Fruit fly (Drosophila melanogaster) whole organism, adult: ENCODE measurements around the gene CG3078.

Experiments
- CG11617 ChIP-seq: fragments of 200-800 bp; sonication (Bioruptor generic); optimal IDR thresholded peaks from 2 replicates; lab custom pipeline; 2017; ENCODE audit warnings: mild to moderate bottlenecking, missing biosample characterization, missing genetic modification reagents, missing genetic modification characterization
- CG7045 ChIP-seq: fragments of 200-800 bp; sonication (Bioruptor generic); optimal IDR thresholded peaks from 2 replicates; lab custom pipeline; 2017; ENCODE audit warnings: missing biosample characterization, mild to moderate bottlenecking, missing genetic modification characterization
- bab1 ChIP-seq: fragments of 200-800 bp; sonication (Bioruptor generic); optimal IDR thresholded peaks from 3 replicates; lab custom pipeline; 2019; ENCODE audit warnings: missing biosample characterization, mild to moderate bottlenecking, missing genetic modification characterization, moderate library complexity
- cnc ChIP-seq, 2 experiments: fragments of >200 bp; optimal IDR thresholded peaks; 2 replicates each; lab custom pipeline; 2017
- tj ChIP-seq: fragments of 200-800 bp; sonication (Bioruptor generic); optimal IDR thresholded peaks from 3 replicates; lab custom pipeline; 2017; ENCODE audit warnings: missing biosample characterization, mild to moderate bottlenecking, missing genetic modification characterization, moderate library complexity

DNA sequence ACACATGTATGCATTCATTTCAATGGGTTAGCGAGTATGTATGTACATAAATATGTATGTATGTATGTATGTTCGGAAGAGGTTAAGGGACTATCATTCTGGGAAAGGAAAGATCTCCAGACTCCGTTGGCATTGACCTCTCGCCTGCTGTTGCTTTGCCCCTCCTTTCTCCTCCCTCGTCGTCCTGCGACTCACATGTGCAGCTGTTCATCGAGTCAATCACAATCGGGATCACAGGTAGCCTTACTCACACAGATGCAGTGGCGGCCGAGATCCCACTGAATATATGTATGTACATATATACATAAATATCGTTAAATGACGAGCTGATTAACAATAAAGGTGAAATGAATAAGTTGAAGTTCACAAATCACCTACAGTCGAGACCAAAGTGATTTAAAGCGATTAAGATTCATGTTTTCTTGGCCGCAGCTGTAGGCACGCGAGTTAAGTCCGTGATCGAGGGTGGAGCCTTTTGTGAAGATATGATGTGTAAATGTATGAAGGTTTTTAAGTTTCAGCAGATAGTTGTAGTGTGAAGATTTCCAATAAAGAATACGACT, 48.8 kb upstream of the CG3078 start:
- no peak for TF ChIP-seq cnc (optimal IDR thresholded peaks at IDR 0.05; lab: Kevin White, UChicago)
- TF ChIP-seq CG7045 (GFP tag; lab: Kevin White, UChicago) = no peak
- TF ChIP-seq CG11617 (GFP tag; lab: Kevin White, UChicago) = no peak
- TF ChIP-seq tj (GFP tag; lab: Kevin White, UChicago) = no peak
- TF ChIP-seq bab1 (GFP tag; lab: Kevin White, UChicago) = no peak
